Worm (Caenorhabditis elegans) whole organism, young adult: Measurements from ENCODE around the gene crh-1.

Experiments used
- B0336.3 ChIP-seq: fragments of 200-800 bp; sonication (Bioruptor generic); IDR thresholded peaks from 2 replicates; pipeline ENCODE4 v1.3.6; 2022; ENCODE audit warnings: missing genetic modification characterization, missing compliant biosample characterization
- D2030.7 ChIP-seq: fragments of 200-800 bp; sonication (Bioruptor generic); IDR thresholded peaks from 2 replicates; pipeline ENCODE4 v1.3.6; 2022; ENCODE audit warnings: missing genetic modification reagents, missing genetic modification characterization, missing compliant biosample characterization
- F57A8.1 ChIP-seq: fragments of 200-800 bp; sonication (Bioruptor generic); optimal IDR thresholded peaks from 2 replicates; lab custom pipeline; 2018; ENCODE audit warnings: mild to moderate bottlenecking, missing genetic modification characterization, moderate library complexity, missing compliant biosample characterization
- K11D2.4 ChIP-seq: fragments of 200-800 bp; sonication (Bioruptor generic); IDR thresholded peaks from 2 replicates; pipeline ENCODE4 v1.3.6; 2022; ENCODE audit warnings: missing genetic modification reagents, missing genetic modification characterization, missing compliant biosample characterization
- T07F8.4 ChIP-seq: sonication (generic microtip); optimal IDR thresholded peaks from 2 replicates; lab custom pipeline; 2016; ENCODE audit warnings: mild to moderate bottlenecking, missing genetic modification characterization, moderate library complexity, missing compliant biosample characterization
- Y56A3A.18 ChIP-seq: fragments of 200-800 bp; sonication (Bioruptor generic); IDR thresholded peaks from 2 replicates; pipeline ENCODE4 v1.3.6; 2022; ENCODE audit warnings: missing genetic modification reagents, missing genetic modification characterization, missing compliant biosample characterization
- athp-1 ChIP-seq: sonication (generic microtip); optimal IDR thresholded peaks from 2 replicates; lab custom pipeline; 2017; ENCODE audit warnings: mild to moderate bottlenecking, missing genetic modification characterization, missing compliant biosample characterization
- attf-5 ChIP-seq: fragments of 200-800 bp; sonication (Bioruptor generic); optimal IDR thresholded peaks from 2 replicates; lab custom pipeline; 2018; ENCODE audit warnings: mild to moderate bottlenecking, missing genetic modification characterization, missing compliant biosample characterization
- attf-6 ChIP-seq: fragments of 200-800 bp; sonication (Bioruptor generic); IDR thresholded peaks from 2 replicates; pipeline ENCODE4 v1.3.6; 2022; ENCODE audit warnings: missing genetic modification reagents, missing genetic modification characterization, missing compliant biosample characterization
- bed-2 ChIP-seq: fragments of 200-800 bp; sonication (Bioruptor generic); IDR thresholded peaks from 2 replicates; pipeline ENCODE4 v1.3.6; 2022; ENCODE audit warnings: missing genetic modification reagents, missing genetic modification characterization, missing compliant biosample characterization
- cebp-1 ChIP-seq, 2 experiments: fragments of 200-800 bp in 1 of 2; sonication (Bioruptor generic) in 1 of 2; sonication (generic microtip) in 1 of 2; IDR thresholded peaks in 1 of 2; optimal IDR thresholded peaks in 1 of 2; 2 replicates each; pipeline versions ENCODE4 v1.3.6 to Lab custom; 2017 to 2022; ENCODE audit warnings: missing compliant biosample characterization in 2 of 2, missing genetic modification characterization in 2 of 2, mild to moderate bottlenecking in 1 of 2, missing genetic modification reagents in 1 of 2, moderate library complexity in 1 of 2
- ceh-100 ChIP-seq: fragments of 200-800 bp; sonication (Bioruptor generic); IDR thresholded peaks from 2 replicates; pipeline ENCODE4 v1.3.6; 2022; ENCODE audit warnings: missing genetic modification reagents, missing genetic modification characterization, missing compliant biosample characterization
- ceh-91 ChIP-seq: fragments of 200-800 bp; sonication (Bioruptor generic); IDR thresholded peaks from 2 replicates; pipeline ENCODE4 v1.3.6; 2022; ENCODE audit warnings: missing genetic modification reagents, missing genetic modification characterization, missing compliant biosample characterization
- dox-1 ChIP-seq: fragments of 200-800 bp; sonication (Bioruptor generic); IDR thresholded peaks from 2 replicates; pipeline ENCODE4 v1.3.6; 2022; ENCODE audit warnings: missing genetic modification reagents, missing genetic modification characterization, missing compliant biosample characterization
- dpff-1 ChIP-seq: sonication (generic microtip); optimal IDR thresholded peaks from 2 replicates; lab custom pipeline; 2017; ENCODE audit warnings: mild to moderate bottlenecking, missing genetic modification characterization, missing compliant biosample characterization
- egl-44 ChIP-seq: fragments of 200-800 bp; sonication (Bioruptor generic); IDR thresholded peaks from 2 replicates; pipeline ENCODE4 v1.3.6; 2022; ENCODE audit warnings: missing genetic modification reagents, missing genetic modification characterization, missing compliant biosample characterization
- egrh-3 ChIP-seq: fragments of 200-800 bp; sonication (Bioruptor generic); IDR thresholded peaks from 2 replicates; pipeline ENCODE4 v1.3.6; 2022; ENCODE audit warnings: missing genetic modification reagents, missing genetic modification characterization, missing compliant biosample characterization
- let-526 ChIP-seq: fragments of 200-800 bp; sonication (Bioruptor generic); IDR thresholded peaks from 2 replicates; pipeline ENCODE4 v1.3.6; 2022; ENCODE audit warnings: missing genetic modification reagents, missing genetic modification characterization, missing compliant biosample characterization
- lin-26 ChIP-seq: fragments of 200-800 bp; sonication (Bioruptor generic); IDR thresholded peaks from 2 replicates; pipeline ENCODE4 v1.3.6; 2022; ENCODE audit warnings: missing genetic modification reagents, missing genetic modification characterization, missing compliant biosample characterization
- lin-35 ChIP-seq, 3 experiments: fragments of 150-350 bp in 2 of 3; sonication (generic microtip) in 1 of 3; optimal IDR thresholded peaks; 2 replicates each; lab custom pipeline; 2014 to 2018; ENCODE audit warnings: missing biosample characterization in 3 of 3, missing genetic modification characterization in 3 of 3, missing genetic modification reagents in 3 of 3
- lin-54 ChIP-seq: fragments of 200-800 bp; sonication (Bioruptor generic); optimal IDR thresholded peaks from 2 replicates; lab custom pipeline; 2018; ENCODE audit warnings: mild to moderate bottlenecking, missing genetic modification characterization, missing compliant biosample characterization
- lsl-1 ChIP-seq: fragments of 200-800 bp; sonication (Bioruptor generic); optimal IDR thresholded peaks from 2 replicates; lab custom pipeline; 2018; ENCODE audit warnings: mild to moderate bottlenecking, missing genetic modification characterization, moderate library complexity, missing compliant biosample characterization
- madf-6 ChIP-seq: fragments of 200-800 bp; sonication (Bioruptor generic); IDR thresholded peaks from 2 replicates; pipeline ENCODE4 v1.3.6; 2022; ENCODE audit warnings: missing genetic modification reagents, missing genetic modification characterization, missing compliant biosample characterization
- mcd-1 ChIP-seq: fragments of 200-800 bp; sonication (Bioruptor generic); IDR thresholded peaks from 2 replicates; pipeline ENCODE4 v1.3.6; 2022; ENCODE audit warnings: missing genetic modification reagents, missing genetic modification characterization, missing compliant biosample characterization
- mes-4 ChIP-seq: sonication (generic microtip); optimal IDR thresholded peaks from 2 replicates; lab custom pipeline; 2016; ENCODE audit warnings: missing genotype, missing genetic modification characterization, missing compliant biosample characterization
- nfya-1 ChIP-seq: sonication (generic microtip); optimal IDR thresholded peaks from 2 replicates; lab custom pipeline; 2017; ENCODE audit warnings: antibody characterized with exemption, missing compliant biosample characterization, missing genetic modification characterization, borderline replicate concordance; ENCODE audit not compliant: insufficient read depth
- nfyb-1 ChIP-seq: fragments of 200-800 bp; sonication (Bioruptor generic); IDR thresholded peaks from 2 replicates; pipeline ENCODE4 v1.3.6; 2022; ENCODE audit warnings: missing genetic modification reagents, missing genetic modification characterization, missing compliant biosample characterization
- rec-8 ChIP-seq, 2 experiments: sonication (generic microtip); optimal IDR thresholded peaks; 2 replicates each; lab custom pipeline; 2016; ENCODE audit warnings: mild to moderate bottlenecking in 2 of 2, missing genetic modification characterization in 2 of 2, missing genetic modification reagents in 2 of 2, missing genotype in 2 of 2, missing biosample characterization in 1 of 2, missing compliant biosample characterization in 1 of 2, moderate library complexity in 1 of 2
- repo-1 ChIP-seq: sonication (generic microtip); optimal IDR thresholded peaks from 2 replicates; lab custom pipeline; 2017; ENCODE audit warnings: mild to moderate bottlenecking, missing genetic modification characterization, missing compliant biosample characterization
- rpc-1 ChIP-seq, 2 experiments: fragments of 150-350 bp in 1 of 2; sonication (generic microtip) in 1 of 2; optimal IDR thresholded peaks; 2 replicates each; lab custom pipeline; 2014 to 2018; ENCODE audit warnings: missing biosample characterization in 1 of 2, missing genetic modification characterization in 1 of 2, missing genetic modification reagents in 1 of 2, missing genotype in 1 of 2
- sea-2 ChIP-seq: fragments of 200-800 bp; sonication (Bioruptor generic); IDR thresholded peaks from 2 replicates; pipeline ENCODE4 v1.3.6; 2022; ENCODE audit warnings: missing genetic modification characterization, missing compliant biosample characterization
- tbp1 ChIP-seq: fragments of 200-800 bp; sonication (Bioruptor generic); optimal IDR thresholded peaks from 2 replicates; lab custom pipeline; 2018; ENCODE audit warnings: mild to moderate bottlenecking, missing genetic modification characterization, missing compliant biosample characterization
- tlf-1 ChIP-seq: fragments of 200-800 bp; sonication (Bioruptor generic); optimal IDR thresholded peaks from 2 replicates; lab custom pipeline; 2018; ENCODE audit warnings: mild to moderate bottlenecking, missing genetic modification characterization, missing compliant biosample characterization
- unc-62 ChIP-seq: fragments of 150-350 bp; optimal IDR thresholded peaks from 2 replicates; lab custom pipeline; 2014; ENCODE audit warnings: missing biosample characterization, missing genetic modification reagents, missing genetic modification characterization
- zfh-2 ChIP-seq: fragments of 200-800 bp; sonication (Bioruptor generic); conservative IDR thresholded peaks from 2 replicates; pipeline ENCODE4 v1.3.6; 2022; ENCODE audit warnings: missing genetic modification reagents, missing genetic modification characterization, missing compliant biosample characterization
- ztf-25 ChIP-seq: fragments of 200-800 bp; sonication (Bioruptor generic); IDR thresholded peaks from 2 replicates; pipeline ENCODE4 v1.3.6; 2022; ENCODE audit warnings: missing genetic modification reagents, missing genetic modification characterization, missing compliant biosample characterization
- ztf-28 ChIP-seq: fragments of 200-800 bp; sonication (Bioruptor generic); IDR thresholded peaks from 2 replicates; pipeline ENCODE4 v1.3.6; 2022; ENCODE audit warnings: missing genetic modification reagents, missing genetic modification characterization, missing compliant biosample characterization

The crh-1 gene

ce11 chrIII:11701863-11702262, 44.3 kb downstream of the crh-1 start:
- TF ChIP-seq T07F8.4 (tag; lab: Kevin White, UChicago) (no peak), cebp-1 (GFP tag; IDR thresholded peaks at IDR 0.05; lab: Robert Waterston, UW) (no peak), cebp-1 (tag; optimal IDR thresholded peaks at IDR 0.05; lab: Kevin White, UChicago) (no peak), K11D2.4 (GFP tag; lab: Robert Waterston, UW) (no peak), dox-1 (GFP tag; lab: Robert Waterston, UW) (peak; percentile 33; the same call in 1 of the 2 replicates), ztf-25 (GFP tag; lab: Robert Waterston, UW) (no peak), zfh-2 (peak; percentile 96), attf-6 (GFP tag; lab: Robert Waterston, UW) (no peak), egrh-3 (peak; percentile 98), sea-2 (GFP tag; lab: Robert Waterston, UW) (no peak), tbp1 (GFP tag; lab: Kevin White, UChicago) (no peak), nfya-1 (tag; lab: Kevin White, UChicago) (no peak), lin-26 (no peak), dpff-1 (peak; percentile 58), mes-4 (tag; lab: Kevin White, UChicago) (no peak), athp-1 (tag; lab: Kevin White, UChicago) (no peak), D2030.7 (GFP tag; lab: Robert Waterston, UW) (0 out of 2 replicates have a peak, but pooled peaks have one; percentile 9)
- TF ChIP-seq, all 124 proteins: peak for 5

- TF ChIP-seq mcd-1 (GFP tag; lab: Robert Waterston, UW), result no peak
- TF ChIP-seq repo-1 (tag; lab: Kevin White, UChicago), result no peak
- TF ChIP-seq egrh-3, result peak; percentile 52; the same call in 1 of the 2 replicates
- TF ChIP-seq lin-54 (GFP tag; lab: Kevin White, UChicago), result no peak
- TF ChIP-seq lin-26, result 0 out of 2 replicates have a peak, but pooled peaks have one; percentile 14
- peak; percentile 81 for TF ChIP-seq zfh-2
- TF ChIP-seq let-526 (GFP tag; lab: Robert Waterston, UW), result no peak
- no peak for TF ChIP-seq bed-2 (GFP tag; lab: Robert Waterston, UW)
These were observed 45.6 kb downstream of the crh-1 start for ce11 chrIII:11703006-11703775.

- TF ChIP-seq madf-6 (GFP tag; lab: Robert Waterston, UW) (no peak), rec-8 (tag; optimal IDR thresholded peaks at IDR 0.05; lab: Kevin White, UChicago) (no peak), lsl-1 (GFP tag; lab: Kevin White, UChicago) (no peak), Y56A3A.18 (GFP tag; lab: Robert Waterston, UW) (no peak), ceh-91 (GFP tag; lab: Robert Waterston, UW) (no peak), D2030.7 (GFP tag; lab: Robert Waterston, UW) (no peak), attf-5 (GFP tag; lab: Kevin White, UChicago) (no peak), ceh-100 (GFP tag; lab: Robert Waterston, UW) (no peak), ztf-28 (GFP tag; lab: Robert Waterston, UW) (no peak), tlf-1 (no peak), rpc-1 (optimal IDR thresholded peaks at IDR 0.05; lab: Kevin White, UChicago) (no peak), rpc-1 (tag; optimal IDR thresholded peaks at IDR 0.05; lab: Kevin White, UChicago) (no peak), lin-35 (GFP tag; optimal IDR thresholded peaks at IDR 0.05; lab: Kevin White, UChicago) (no peak), B0336.3 (no peak), F57A8.1 (GFP tag; lab: Kevin White, UChicago) (no peak), nfyb-1 (GFP tag; lab: Robert Waterston, UW) (no peak), unc-62 (GFP tag; lab: Kevin White, UChicago) (no peak), egl-44 (GFP tag; lab: Robert Waterston, UW) (no peak), sea-2 (GFP tag; lab: Robert Waterston, UW) (no peak)
These were observed 46.2 kb downstream of the crh-1 start, which contains the start of gene col-95 for ce11 chrIII:11703776-11704093. TSS of gene col-95 (plus strand) at chrIII:11703994.
